Fruit fly (Drosophila melanogaster): Measurements from ENCODE around the gene ben.

dm6 chrX:13954936-13955335, 41.2 kb upstream of the ben start, which contains the start of gene CG11068:
- TF ChIP-seq Myc (optimal IDR thresholded peaks at IDR 0.05) (no peak), psq (optimal IDR thresholded peaks at IDR 0.05) (no peak), insv (optimal IDR thresholded peaks at IDR 0.05) (no peak), ttk (optimal IDR thresholded peaks at IDR 0.05) (no peak)
